Fruit fly (Drosophila melanogaster) whole organism, embryonic: Measurements from ENCODE around the gene Pvr.

Experiments used
- Asciz ChIP-seq: fragments of 200-800 bp; sonication (Bioruptor generic); optimal IDR thresholded peaks from 2 replicates; lab custom pipeline; 2017; ENCODE audit warnings: missing biosample characterization, mild to moderate bottlenecking, missing genetic modification characterization, missing genetic modification reagents
- Bgb ChIP-seq: fragments of 200-800 bp; sonication (Bioruptor generic); IDR thresholded peaks from 2 replicates; pipeline ENCODE4 v1.3.6; 2022; ENCODE audit warnings: missing biosample characterization, missing genetic modification characterization; ENCODE audit not compliant: partially characterized antibody
- Bteb2 ChIP-seq: fragments of 200-800 bp; sonication (Bioruptor generic); optimal IDR thresholded peaks from 2 replicates; lab custom pipeline; 2016; ENCODE audit warnings: missing biosample characterization, missing genetic modification characterization
- CG10209 ChIP-seq: fragments of 200-800 bp; sonication (Bioruptor generic); optimal IDR thresholded peaks from 3 replicates; lab custom pipeline; 2017; ENCODE audit warnings: missing biosample characterization, mild to moderate bottlenecking, missing genetic modification characterization, missing genetic modification reagents
- CG11504 ChIP-seq: fragments of 200-800 bp; sonication (Bioruptor generic); optimal IDR thresholded peaks from 3 replicates; lab custom pipeline; 2019; ENCODE audit warnings: missing biosample characterization, mild to moderate bottlenecking, missing genetic modification characterization, moderate library complexity
- CG12236 ChIP-seq: fragments of 200-800 bp; sonication (Bioruptor generic); optimal IDR thresholded peaks from 2 replicates; lab custom pipeline; 2016; ENCODE audit warnings: missing biosample characterization, missing genetic modification characterization
- CG15073 ChIP-seq: fragments of 200-800 bp; sonication (Bioruptor generic); optimal IDR thresholded peaks from 2 replicates; lab custom pipeline; 2016; ENCODE audit warnings: missing biosample characterization, missing genetic modification characterization
- CG1647 ChIP-seq: fragments of 200-800 bp; sonication (Bioruptor generic); optimal IDR thresholded peaks from 3 replicates; lab custom pipeline; 2016; ENCODE audit warnings: missing biosample characterization, missing genetic modification characterization
- CG17568 ChIP-seq: fragments of 200-800 bp; sonication (Bioruptor generic); optimal IDR thresholded peaks from 2 replicates; lab custom pipeline; 2018; ENCODE audit warnings: missing biosample characterization, mild to moderate bottlenecking, missing genetic modification characterization, moderate library complexity
- CG2116 ChIP-seq: fragments of 200-800 bp; sonication (Bioruptor generic); optimal IDR thresholded peaks from 3 replicates; lab custom pipeline; 2018; ENCODE audit warnings: missing biosample characterization, mild to moderate bottlenecking, missing genetic modification characterization
- CG2120 ChIP-seq: fragments of 200-800 bp; sonication (Bioruptor generic); optimal IDR thresholded peaks from 3 replicates; lab custom pipeline; 2016; ENCODE audit warnings: missing biosample characterization, missing genetic modification characterization
- CG2889 ChIP-seq: fragments of 200-800 bp; sonication (Bioruptor generic); IDR thresholded peaks from 3 replicates; pipeline ENCODE4 v1.3.6; 2022; ENCODE audit warnings: missing biosample characterization, missing genetic modification characterization
- CG34422 ChIP-seq: fragments of 200-800 bp; sonication (Bioruptor generic); IDR thresholded peaks from 3 replicates; pipeline ENCODE4 v1.3.6; 2022; ENCODE audit warnings: missing biosample characterization, missing genetic modification characterization
- CG4820 ChIP-seq: fragments of 200-800 bp; sonication (Bioruptor generic); optimal IDR thresholded peaks from 3 replicates; lab custom pipeline; 2016; ENCODE audit warnings: missing biosample characterization, missing genetic modification characterization
- CG5180 ChIP-seq: fragments of 200-800 bp; sonication (Bioruptor generic); optimal IDR thresholded peaks from 3 replicates; lab custom pipeline; 2017; ENCODE audit warnings: missing biosample characterization, missing genetic modification characterization, mild to moderate bottlenecking, moderate library complexity, missing genetic modification reagents
- CG8388 ChIP-seq: fragments of 200-800 bp; sonication (Bioruptor generic); optimal IDR thresholded peaks from 2 replicates; lab custom pipeline; 2019; ENCODE audit warnings: missing biosample characterization, mild to moderate bottlenecking, missing genetic modification characterization, moderate library complexity
- CG8765 ChIP-seq: fragments of 200-800 bp; sonication (Bioruptor generic); IDR thresholded peaks from 2 replicates; pipeline ENCODE4 v1.3.6; 2022; ENCODE audit warnings: missing biosample characterization, missing genetic modification characterization
- CG9437 ChIP-seq: fragments of 200-800 bp; sonication (Bioruptor generic); optimal IDR thresholded peaks from 2 replicates; lab custom pipeline; 2018; ENCODE audit warnings: missing biosample characterization, mild to moderate bottlenecking, missing genetic modification characterization
- CG9817 ChIP-seq: fragments of 200-800 bp; sonication (Bioruptor generic); optimal IDR thresholded peaks from 2 replicates; lab custom pipeline; 2018; ENCODE audit warnings: missing biosample characterization, mild to moderate bottlenecking, missing genetic modification characterization, moderate library complexity
- Chrac-16 ChIP-seq: fragments of 200-800 bp; sonication (Bioruptor generic); optimal IDR thresholded peaks from 3 replicates; lab custom pipeline; 2016; ENCODE audit warnings: missing biosample characterization, missing genetic modification characterization
- Dip3 ChIP-seq: fragments of 200-800 bp; sonication (Bioruptor generic); optimal IDR thresholded peaks from 3 replicates; lab custom pipeline; 2016; ENCODE audit warnings: missing biosample characterization, missing genetic modification characterization
- Drgx ChIP-seq: fragments of 200-800 bp; sonication (Bioruptor generic); IDR thresholded peaks from 2 replicates; pipeline ENCODE4 v1.3.6; 2022; ENCODE audit warnings: missing biosample characterization, missing genetic modification characterization
- Elba2 ChIP-seq: fragments of 200-800 bp; sonication (Bioruptor generic); optimal IDR thresholded peaks from 3 replicates; lab custom pipeline; 2016; ENCODE audit warnings: missing biosample characterization, missing genetic modification characterization
- Hey ChIP-seq: fragments of 200-800 bp; sonication (Bioruptor generic); optimal IDR thresholded peaks from 3 replicates; lab custom pipeline; 2018; ENCODE audit warnings: missing biosample characterization, mild to moderate bottlenecking, missing genetic modification characterization
- Hsf ChIP-seq: fragments of 200-800 bp; sonication (Bioruptor generic); optimal IDR thresholded peaks from 3 replicates; lab custom pipeline; 2016; ENCODE audit warnings: missing biosample characterization, missing genetic modification characterization
- MTF-1 ChIP-seq: fragments of 200-800 bp; sonication (Bioruptor generic); optimal IDR thresholded peaks from 2 replicates; lab custom pipeline; 2018; ENCODE audit warnings: missing biosample characterization, mild to moderate bottlenecking, missing genetic modification characterization, borderline replicate concordance
- Nf-YC ChIP-seq: fragments of 200-800 bp; optimal IDR thresholded peaks from 3 replicates; lab custom pipeline; 2019; ENCODE audit warnings: missing biosample characterization, mild to moderate bottlenecking, missing genetic modification characterization, moderate library complexity
- NfI ChIP-seq: fragments of 200-800 bp; sonication (Bioruptor generic); optimal IDR thresholded peaks from 3 replicates; lab custom pipeline; 2018; ENCODE audit warnings: missing biosample characterization, mild to moderate bottlenecking, missing genetic modification characterization, moderate library complexity
- Spps ChIP-seq: fragments of 200-800 bp; sonication (Bioruptor generic); optimal IDR thresholded peaks from 2 replicates; lab custom pipeline; 2018; ENCODE audit warnings: missing biosample characterization, mild to moderate bottlenecking, missing genetic modification characterization
- Xrp1 ChIP-seq: fragments of 200-800 bp; sonication (Bioruptor generic); IDR thresholded peaks from 2 replicates; pipeline ENCODE4 v1.3.6; 2022; ENCODE audit warnings: missing biosample characterization, missing genetic modification characterization
- abd-A ChIP-seq: fragments of 200-800 bp; sonication (Bioruptor generic); optimal IDR thresholded peaks from 3 replicates; lab custom pipeline; 2019; ENCODE audit warnings: missing biosample characterization, mild to moderate bottlenecking, missing genetic modification characterization, moderate library complexity
- cas ChIP-seq: fragments of 200-800 bp; sonication (Bioruptor generic); IDR thresholded peaks from 2 replicates; pipeline ENCODE4 v1.3.6; 2022; ENCODE audit warnings: missing biosample characterization, missing genetic modification characterization
- dimm ChIP-seq: fragments of 200-800 bp; sonication (Bioruptor generic); IDR thresholded peaks from 2 replicates; pipeline ENCODE4 v1.3.6; 2022; ENCODE audit warnings: missing biosample characterization, missing genetic modification characterization
- dmrt99B ChIP-seq: fragments of 200-800 bp; sonication (Bioruptor generic); optimal IDR thresholded peaks from 2 replicates; lab custom pipeline; 2018; ENCODE audit warnings: missing biosample characterization, mild to moderate bottlenecking, missing genetic modification characterization, moderate library complexity
- exex ChIP-seq: fragments of 200-800 bp; sonication (Bioruptor generic); optimal IDR thresholded peaks from 4 replicates; lab custom pipeline; 2018; ENCODE audit warnings: missing biosample characterization, mild to moderate bottlenecking, missing genetic modification characterization, moderate library complexity
- fd64A ChIP-seq: fragments of 200-800 bp; sonication (Bioruptor generic); optimal IDR thresholded peaks from 3 replicates; lab custom pipeline; 2018; ENCODE audit warnings: missing biosample characterization, mild to moderate bottlenecking, missing genetic modification characterization
- fd96Cb ChIP-seq: fragments of 200-800 bp; sonication (Bioruptor generic); optimal IDR thresholded peaks from 2 replicates; lab custom pipeline; 2018; ENCODE audit warnings: missing biosample characterization, mild to moderate bottlenecking, missing genetic modification characterization, moderate library complexity
- fru ChIP-seq: fragments of >200 bp; optimal IDR thresholded peaks from 2 replicates; lab custom pipeline; 2017
- hkb ChIP-seq, 2 experiments: fragments of 200-800 bp in 1 of 2; fragments of >200 bp in 1 of 2; sonication (Bioruptor generic) in 1 of 2; IDR thresholded peaks in 1 of 2; optimal IDR thresholded peaks in 1 of 2; 2 replicates each; pipeline versions ENCODE4 v1.3.6 to Lab custom; 2017 to 2022; ENCODE audit warnings: missing biosample characterization in 1 of 2, missing genetic modification characterization in 1 of 2
- nerfin-2 ChIP-seq: fragments of 200-800 bp; sonication (Bioruptor generic); IDR thresholded peaks from 2 replicates; pipeline ENCODE4 v1.3.6; 2022; ENCODE audit warnings: missing biosample characterization, missing genetic modification characterization; ENCODE audit not compliant: partially characterized antibody
- pan ChIP-seq, 4 experiments: fragments of >200 bp in 3 of 4; fragments of 200-800 bp in 1 of 4; sonication (Bioruptor generic) in 1 of 4; optimal IDR thresholded peaks in 3 of 4; IDR thresholded peaks in 1 of 4; 2 replicates each; pipeline versions ENCODE4 v1.3.6 to Lab custom; 2017 to 2022; ENCODE audit warnings: missing biosample characterization in 2 of 4, missing genetic modification characterization in 2 of 4, mixed read lengths in 1 of 4
- psq ChIP-seq: fragments of 200-800 bp; sonication (Bioruptor generic); optimal IDR thresholded peaks from 2 replicates; lab custom pipeline; 2017; ENCODE audit warnings: missing biosample characterization, missing genetic modification characterization
- row ChIP-seq: fragments of 200-800 bp; sonication (Bioruptor generic); IDR thresholded peaks from 3 replicates; pipeline ENCODE4 v1.3.6; 2022; ENCODE audit warnings: missing biosample characterization, missing genetic modification characterization
- salm ChIP-seq: fragments of 200-800 bp; sonication (Bioruptor generic); optimal IDR thresholded peaks from 2 replicates; lab custom pipeline; 2018; ENCODE audit warnings: missing biosample characterization, mild to moderate bottlenecking, missing genetic modification characterization
- slbo ChIP-seq: fragments of 200-800 bp; sonication (Bioruptor generic); IDR thresholded peaks from 2 replicates; pipeline ENCODE4 v1.3.6; 2022; ENCODE audit warnings: missing biosample characterization, missing genetic modification characterization
- slp2 ChIP-seq: fragments of 200-800 bp; sonication (Bioruptor generic); optimal IDR thresholded peaks from 2 replicates; lab custom pipeline; 2016; ENCODE audit warnings: missing biosample characterization, missing genetic modification characterization
- so ChIP-seq: fragments of 200-800 bp; sonication (Bioruptor generic); IDR thresholded peaks from 3 replicates; pipeline ENCODE4 v1.3.6; 2022; ENCODE audit warnings: missing biosample characterization, missing genetic modification characterization
- stc ChIP-seq: fragments of 200-800 bp; sonication (Bioruptor generic); IDR thresholded peaks from 2 replicates; pipeline ENCODE4 v1.3.6; 2022; ENCODE audit warnings: missing biosample characterization, missing genetic modification characterization
- stwl ChIP-seq: fragments of 200-800 bp; sonication (Bioruptor generic); optimal IDR thresholded peaks from 3 replicates; lab custom pipeline; 2018; ENCODE audit warnings: missing biosample characterization, mild to moderate bottlenecking, missing genetic modification characterization, moderate library complexity
- yki ChIP-seq: fragments of >200 bp; optimal IDR thresholded peaks from 3 replicates; lab custom pipeline; 2018
- zfh2 ChIP-seq: fragments of 200-800 bp; sonication (Bioruptor generic); optimal IDR thresholded peaks from 2 replicates; lab custom pipeline; 2016; ENCODE audit warnings: missing biosample characterization, missing genetic modification characterization

Pvr gene

dm6 chr2L:8266145-8266544 is 26.5 kb upstream of the Pvr start (continued):
- TF ChIP-seq CG2116, result no peak
- no peak for TF ChIP-seq Elba2 (GFP tag; lab: Kevin White, UChicago)
- TF ChIP-seq CG9437 (GFP tag; lab: Kevin White, UChicago), result peak; percentile 59
- peak; percentile 69 for TF ChIP-seq CG8388
- TF ChIP-seq CG4820 (GFP tag; lab: Kevin White, UChicago), result peak; percentile 29
- TF ChIP-seq Bteb2 (GFP tag; lab: Kevin White, UChicago), result no peak
- no peak for TF ChIP-seq fd64A (GFP tag; lab: Kevin White, UChicago)
- peak; percentile 73 for TF ChIP-seq row
- no peak for TF ChIP-seq salm (tag; lab: Kevin White, UChicago)
- TF ChIP-seq Spps (tag; lab: Kevin White, UChicago), result no peak
- no peak for TF ChIP-seq stwl
- TF ChIP-seq CG15073 (GFP tag; lab: Kevin White, UChicago), result no peak
- TF ChIP-seq Nf-YC (tag; lab: Kevin White, UChicago), result peak; percentile 43
- peak; percentile 7 for TF ChIP-seq CG9817
- TF ChIP-seq CG5180 (GFP tag; lab: Kevin White, UChicago), result peak; percentile 40
- TF ChIP-seq Dip3 (GFP tag; lab: Kevin White, UChicago), result no peak
- TF ChIP-seq slbo, result peak; percentile 44; the same call in 1 of the 2 replicates
- no peak for TF ChIP-seq MTF-1 (GFP tag; lab: Kevin White, UChicago)
- peak; percentile 47; the same call in 1 of the 2 replicates for TF ChIP-seq Xrp1 (GFP tag; lab: Robert Waterston, UW)
- TF ChIP-seq NfI (GFP tag; lab: Kevin White, UChicago), result no peak
- TF ChIP-seq CG8765 (GFP tag; lab: Robert Waterston, UW), result no peak
- TF ChIP-seq CG2120 (GFP tag; lab: Kevin White, UChicago), result no peak
- TF ChIP-seq Drgx (GFP tag; lab: Robert Waterston, UW), result peak; percentile 86
- TF ChIP-seq CG12236 (GFP tag; lab: Kevin White, UChicago), result no peak
- TF ChIP-seq fru, result no peak
- TF ChIP-seq CG11504, result peak; percentile 72
- no peak for TF ChIP-seq yki (lab: Kevin White, UChicago)
- no peak for TF ChIP-seq nerfin-2 (GFP tag; lab: Robert Waterston, UW)
- TF ChIP-seq slp2 (GFP tag; lab: Kevin White, UChicago), result no peak
- TF ChIP-seq so (GFP tag; lab: Robert Waterston, UW), result peak; percentile 77; the same call in 2 of the 3 replicates
- TF ChIP-seq fd96Cb, result peak; percentile 66
- TF ChIP-seq Hey (tag; lab: Kevin White, UChicago), result no peak
- no peak for TF ChIP-seq abd-A (tag; lab: Kevin White, UChicago)
- TF ChIP-seq CG17568 (GFP tag; lab: Kevin White, UChicago), result no peak
- no peak for TF ChIP-seq zfh2 (GFP tag; lab: Kevin White, UChicago)
- TF ChIP-seq pan (optimal IDR thresholded peaks at IDR 0.05; lab: Kevin White, UChicago), result no peak
- TF ChIP-seq pan (GFP tag; optimal IDR thresholded peaks at IDR 0.05 in 1 of 2, IDR thresholded peaks at IDR 0.05 in 1 of 2), result peak in 1 of 2 experiments; percentile 74
- TF ChIP-seq CG1647 (GFP tag; lab: Kevin White, UChicago), result no peak
- no peak for TF ChIP-seq Chrac-16 (GFP tag; lab: Kevin White, UChicago)
- no peak for TF ChIP-seq Bgb (GFP tag; lab: Robert Waterston, UW)
- TF ChIP-seq dimm (GFP tag; lab: Robert Waterston, UW), result no peak
- no peak for TF ChIP-seq exex (tag; lab: Kevin White, UChicago)
- TF ChIP-seq psq (GFP tag; lab: Kevin White, UChicago), result no peak
- peak; percentile 38 for TF ChIP-seq CG10209
- TF ChIP-seq dmrt99B, result peak; percentile 88
- no peak for TF ChIP-seq cas (GFP tag; lab: Robert Waterston, UW)
- peak; percentile 79 for TF ChIP-seq stc (GFP tag; lab: Robert Waterston, UW)
- no peak; the same call in 2 of the 3 replicates for TF ChIP-seq CG2889 (GFP tag; lab: Robert Waterston, UW)
- peak; percentile 76 for TF ChIP-seq Asciz (GFP tag; lab: Kevin White, UChicago)
- TF ChIP-seq Hsf (GFP tag; lab: Kevin White, UChicago), result no peak
- no peak for TF ChIP-seq hkb (optimal IDR thresholded peaks at IDR 0.05; lab: Kevin White, UChicago)
- TF ChIP-seq hkb (GFP tag; IDR thresholded peaks at IDR 0.05; lab: Robert Waterston, UW), result peak; percentile 72
- TF ChIP-seq CG34422 (GFP tag; lab: Robert Waterston, UW), result 0 out of 3 replicates have a peak, but pooled peaks have one; percentile 34
